Worm (Caenorhabditis elegans): ENCODE data around the gene F17C11.6.

The F17C11.6 gene

DNA sequence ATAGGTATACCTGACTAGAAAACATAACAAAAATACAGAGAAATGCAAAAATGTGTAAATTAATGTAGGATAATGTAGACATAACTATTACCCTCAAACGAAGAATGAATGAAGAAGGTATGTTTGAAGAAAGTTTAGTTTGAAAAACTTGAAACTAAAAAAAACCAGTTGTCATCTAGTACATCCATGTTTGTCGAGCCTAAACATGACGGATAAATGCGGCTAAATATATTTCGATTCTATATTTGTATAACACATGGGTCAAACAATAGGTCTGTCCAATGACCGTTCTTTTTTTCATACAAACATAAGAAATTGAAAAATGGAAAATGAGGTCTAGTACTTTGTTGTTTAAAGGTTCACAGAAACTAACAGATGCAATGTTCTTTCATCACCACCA is 15.1 kb downstream of the F17C11.6 start, which contains the start of gene F17C11.22:
Gene F17C11.22, minus strand, starts transcription at position 101 of the 400 bp plus-strand sequence.
- no peak for TF ChIP-seq jun-1 (tag; optimal IDR thresholded peaks at IDR 0.05)
- no peak for TF ChIP-seq efl-1 (optimal IDR thresholded peaks at IDR 0.05)
- TF ChIP-seq efl-1 (GFP tag; optimal IDR thresholded peaks at IDR 0.05 in 1 of 2), result peak in 1 of 2 experiments; percentile 58

DNA sequence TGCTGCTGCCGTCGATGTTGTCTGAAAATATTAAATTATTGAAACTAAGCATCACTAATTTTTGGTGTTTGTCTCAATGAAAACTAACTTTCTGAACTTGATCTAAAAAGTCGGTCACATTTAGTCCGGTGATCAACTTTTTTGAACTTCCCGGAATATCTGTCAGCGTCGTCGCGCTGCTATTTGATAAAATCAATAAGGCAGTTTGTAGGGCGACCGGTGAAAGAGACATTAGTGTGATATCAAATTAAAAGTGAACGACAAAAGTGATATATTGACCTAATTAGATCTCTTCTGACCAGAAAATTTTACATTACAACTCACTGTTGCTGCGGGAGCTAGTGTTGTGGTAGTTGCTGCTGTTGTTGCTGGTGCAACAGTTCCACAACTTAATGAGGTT is 16.0 kb downstream of the F17C11.6 start:
- TF ChIP-seq blmp-1 (tag; optimal IDR thresholded peaks at IDR 0.05) (peak; percentile 90), nhr-85 (tag) (peak; percentile 23), elt-3 (tag; optimal IDR thresholded peaks at IDR 0.05) (peak in 1 of 6 experiments; percentile 10), fkh-10 (GFP tag; optimal IDR thresholded peaks at IDR 0.05) (no peak)

DNA sequence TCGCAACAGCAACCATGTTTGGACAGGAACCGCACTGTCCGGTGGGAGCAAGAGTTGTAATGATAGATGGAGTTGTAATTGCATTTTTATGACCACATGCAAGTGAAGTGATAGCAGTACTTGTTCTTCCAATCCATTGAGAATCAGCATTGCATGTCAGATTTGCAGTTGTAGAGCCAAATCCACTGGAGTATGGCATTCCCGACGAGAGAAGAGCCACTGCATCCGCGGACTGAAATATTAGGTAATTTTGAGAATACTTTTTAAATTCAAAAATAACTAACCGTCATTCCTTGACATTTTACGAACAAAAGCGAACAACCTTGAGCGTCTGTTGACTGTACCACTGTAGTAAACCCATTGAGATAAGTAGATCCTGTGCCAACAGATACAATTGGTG is 20.2 kb downstream of the F17C11.6 start:
- no peak for TF ChIP-seq mep-1 (tag; optimal IDR thresholded peaks at IDR 0.05)
- TF ChIP-seq xbp-1 (tag; optimal IDR thresholded peaks at IDR 0.05), result no peak
- no peak for TF ChIP-seq unc-30 (tag; optimal IDR thresholded peaks at IDR 0.05)
- no peak for TF ChIP-seq ceh-8 (GFP tag; optimal IDR thresholded peaks at IDR 0.05)

DNA sequence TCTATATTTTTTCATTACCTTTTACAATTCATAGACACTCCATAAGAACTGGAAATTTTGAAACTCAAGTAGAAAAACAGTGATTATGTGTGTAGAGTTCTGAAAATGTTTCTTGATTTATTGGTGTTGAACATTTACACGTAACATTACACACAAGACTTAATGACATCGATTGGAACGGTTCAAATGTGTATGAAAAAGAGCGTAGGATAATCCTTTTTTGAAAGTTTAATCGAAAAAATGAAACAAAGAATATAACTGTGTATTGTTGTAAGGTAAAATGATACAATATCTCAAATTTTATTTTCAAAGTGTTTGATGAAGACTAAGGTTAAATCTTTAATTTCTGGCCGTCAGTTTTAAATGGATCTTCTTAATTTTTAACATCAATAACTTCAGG is 26.2 kb downstream of the F17C11.6 start, which contains the start of gene fig-1:
Gene fig-1, minus strand, starts transcription at position 101 of the 400 bp plus-strand sequence.
- TF ChIP-seq egl-13 (tag; optimal IDR thresholded peaks at IDR 0.05) (no peak), rnt-1 (tag; optimal IDR thresholded peaks at IDR 0.05) (no peak), irx-1 (tag; optimal IDR thresholded peaks at IDR 0.05) (no peak), nhr-90 (tag; optimal IDR thresholded peaks at IDR 0.05; ENCODE audit: poor library complexity) (no peak), vab-15 (tag; optimal IDR thresholded peaks at IDR 0.05) (no peak)

DNA sequence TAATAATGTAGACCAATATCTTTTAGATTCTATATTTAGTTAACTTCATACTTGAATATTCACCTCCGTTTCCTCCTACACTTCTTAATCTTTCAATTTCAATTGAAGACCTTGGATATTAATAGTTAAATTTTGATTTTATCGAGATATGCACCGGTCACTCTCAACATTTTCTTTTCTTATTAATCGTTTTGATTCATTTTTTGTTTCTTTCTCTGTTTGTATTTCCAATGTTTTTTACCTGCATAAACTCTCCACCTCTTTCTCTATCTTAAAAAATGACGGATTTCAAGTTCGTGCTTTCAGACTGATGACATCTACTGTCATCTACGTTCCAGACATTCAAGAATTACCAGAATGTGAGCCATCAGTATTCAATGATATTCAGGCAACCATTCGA is 36.9 kb downstream of the F17C11.6 start, which contains the start of gene frpr-9:
Gene frpr-9, plus strand, starts transcription at position 301 of the 400 bp plus-strand sequence.
- TF ChIP-seq C04F5.9 (tag; optimal IDR thresholded peaks at IDR 0.05) (no peak), xbp-1 (tag; optimal IDR thresholded peaks at IDR 0.05) (no peak), mep-1 (tag; optimal IDR thresholded peaks at IDR 0.05) (no peak), ceh-88 (GFP tag; IDR thresholded peaks at IDR 0.05) (no peak), fkh-10 (GFP tag; optimal IDR thresholded peaks at IDR 0.05) (no peak), zip-4 (GFP tag; optimal IDR thresholded peaks at IDR 0.05) (no peak), blmp-1 (tag; optimal IDR thresholded peaks at IDR 0.05) (no peak), pqm-1 (tag; optimal IDR thresholded peaks at IDR 0.05) (no peak), nhr-71 (tag; optimal IDR thresholded peaks at IDR 0.05) (no peak), ces-1 (GFP tag; optimal IDR thresholded peaks at IDR 0.05) (no peak), hpl-2 (GFP tag; optimal IDR thresholded peaks at IDR 0.05) (no peak), unc-98 (GFP tag; IDR thresholded peaks at IDR 0.05) (no peak), nhr-76 (tag; optimal IDR thresholded peaks at IDR 0.05) (no peak), hlh-4 (tag; optimal IDR thresholded peaks at IDR 0.05) (no peak), ceh-90 (tag; optimal IDR thresholded peaks at IDR 0.05) (no peak), sox-4 (tag; optimal IDR thresholded peaks at IDR 0.05) (no peak), isw-1 (GFP tag; IDR thresholded peaks at IDR 0.05) (no peak)

DNA sequence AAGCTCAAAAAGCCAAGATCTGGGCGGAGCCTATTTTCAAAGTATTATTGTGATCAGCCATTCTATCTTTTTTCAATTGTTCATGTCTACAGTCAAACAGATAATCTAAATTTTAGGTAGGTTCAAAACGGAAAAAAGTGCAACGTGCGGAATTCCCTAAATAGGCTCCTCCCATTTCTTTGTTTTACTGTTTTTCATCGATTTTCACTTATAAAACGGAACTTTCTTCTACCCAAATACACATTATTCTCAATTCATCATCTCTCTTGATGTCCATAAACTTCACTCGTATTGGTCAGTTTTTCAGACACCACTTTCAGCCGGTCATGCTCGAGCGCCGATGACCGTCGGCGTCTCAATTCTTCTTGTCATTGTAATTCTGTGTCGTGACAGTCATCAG is 43.9 kb downstream of the F17C11.6 start, which contains the start of gene F53B7.7:
Gene F53B7.7, plus strand, starts transcription at position 301 of the 400 bp plus-strand sequence.
- TF ChIP-seq sox-4 (tag; optimal IDR thresholded peaks at IDR 0.05) (no peak), nhr-85 (tag) (peak; percentile 53), lin-15B (tag; optimal IDR thresholded peaks at IDR 0.05) (no peak)

DNA sequence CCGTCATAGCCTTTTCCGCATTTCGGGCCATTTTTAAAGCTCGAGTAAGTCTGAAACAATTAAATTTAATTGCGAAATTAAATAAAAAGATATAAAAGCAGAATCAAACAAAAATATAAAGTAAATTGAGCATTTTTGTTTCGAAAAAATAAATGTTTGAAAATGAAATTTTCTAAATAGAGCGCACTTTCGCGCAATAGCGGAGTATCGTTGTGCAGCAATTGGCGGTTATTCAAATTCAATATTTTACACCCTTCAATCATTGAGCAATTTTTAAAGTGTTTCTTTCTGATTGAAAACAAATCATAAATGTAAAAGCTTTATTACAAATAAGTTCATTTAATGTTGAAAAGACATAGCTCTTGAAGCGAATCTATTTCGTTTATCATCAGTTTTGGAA is 45.7 kb downstream of the F17C11.6 start, which contains the start of gene isy-1:
Gene isy-1, minus strand, starts transcription at position 50 of the 400 bp plus-strand sequence.
- TF ChIP-seq zag-1 (tag; optimal IDR thresholded peaks at IDR 0.05) (no peak), mef-2 (tag; optimal IDR thresholded peaks at IDR 0.05) (no peak), dsc-1 (tag; optimal IDR thresholded peaks at IDR 0.05) (peak; percentile 60), egl-13 (tag; optimal IDR thresholded peaks at IDR 0.05) (peak; percentile 25), nhr-237 (tag; optimal IDR thresholded peaks at IDR 0.05) (no peak), unc-130 (tag; optimal IDR thresholded peaks at IDR 0.05) (peak; percentile 43), grh-1 (GFP tag; IDR thresholded peaks at IDR 0.05) (no peak; the same call in 1 of the 2 replicates), aha-1 (tag; optimal IDR thresholded peaks at IDR 0.05) (no peak), zip-4 (GFP tag; optimal IDR thresholded peaks at IDR 0.05) (no peak), nhr-12 (tag; optimal IDR thresholded peaks at IDR 0.05) (no peak), sox-4 (tag; optimal IDR thresholded peaks at IDR 0.05) (peak; percentile 42), efl-1 (optimal IDR thresholded peaks at IDR 0.05) (peak; percentile 90 to 96), efl-1 (GFP tag; optimal IDR thresholded peaks at IDR 0.05 in 1 of 2) (peak; percentile 95 to 99), unc-86 (tag; optimal IDR thresholded peaks at IDR 0.05) (peak; percentile 45), snu-23 (GFP tag; optimal IDR thresholded peaks at IDR 0.05) (peak; percentile 80), sup-37 (GFP tag; optimal IDR thresholded peaks at IDR 0.05) (no peak), tbx-2 (tag; optimal IDR thresholded peaks at IDR 0.05) (no peak), egl-27 (tag; optimal IDR thresholded peaks at IDR 0.05) (no peak)

All from whole organism, L1 larva.